Worm (Caenorhabditis elegans) whole organism, L2 larva: ENCODE measurements around the gene T19C9.8.

Source experiments
- F13H6.1 ChIP-seq: sonication (generic microtip); optimal IDR thresholded peaks from 2 replicates; lab custom pipeline; 2016; ENCODE audit warnings: missing genetic modification characterization, missing compliant biosample characterization
- aly-2 ChIP-seq: fragments of 150-350 bp; optimal IDR thresholded peaks from 2 replicates; lab custom pipeline; 2014; ENCODE audit warnings: missing biosample characterization, missing genetic modification characterization
- ama-1 ChIP-seq: fragments of 150-350 bp; optimal IDR thresholded peaks from 2 replicates; lab custom pipeline; 2018; ENCODE audit warnings: inconsistent platforms
- ceh-16 ChIP-seq: fragments of 150-350 bp; optimal IDR thresholded peaks from 2 replicates; lab custom pipeline; 2014; ENCODE audit warnings: missing biosample characterization, missing genetic modification characterization
- ceh-82 ChIP-seq: fragments of 150-350 bp; optimal IDR thresholded peaks from 2 replicates; lab custom pipeline; 2014; ENCODE audit warnings: missing biosample characterization, missing genetic modification characterization
- gmeb-1 ChIP-seq: fragments of 150-350 bp; optimal IDR thresholded peaks from 2 replicates; lab custom pipeline; 2014; ENCODE audit warnings: missing biosample characterization, missing genetic modification characterization
- lin-11 ChIP-seq: fragments of 150-350 bp; sonication (generic microtip); optimal IDR thresholded peaks from 2 replicates; lab custom pipeline; 2014; ENCODE audit warnings: missing biosample characterization, missing genetic modification characterization, inconsistent platforms, mixed read lengths
- mbf-1 ChIP-seq: sonication (generic microtip); optimal IDR thresholded peaks from 2 replicates; lab custom pipeline; 2017; ENCODE audit warnings: missing biosample characterization, missing genetic modification characterization
- mdl-1 ChIP-seq, 2 experiments: fragments of 150-350 bp in 1 of 2; sonication (generic microtip) in 1 of 2; optimal IDR thresholded peaks; 2 replicates each; lab custom pipeline; 2017; ENCODE audit warnings: missing biosample characterization in 2 of 2, missing genetic modification characterization in 2 of 2
- nhr-12 ChIP-seq: fragments of 150-350 bp; optimal IDR thresholded peaks from 2 replicates; lab custom pipeline; 2014; ENCODE audit warnings: missing biosample characterization, missing genetic modification characterization
- nhr-237 ChIP-seq: fragments of 150-350 bp; optimal IDR thresholded peaks from 2 replicates; lab custom pipeline; 2014; ENCODE audit warnings: missing biosample characterization, missing genetic modification characterization
- nhr-6 ChIP-seq: fragments of 150-350 bp; optimal IDR thresholded peaks from 2 replicates; lab custom pipeline; 2014; ENCODE audit warnings: missing biosample characterization, missing genetic modification characterization
- snpc-4 ChIP-seq: fragments of 150-350 bp; optimal IDR thresholded peaks from 2 replicates; lab custom pipeline; 2014; ENCODE audit warnings: missing biosample characterization, missing genetic modification characterization
- zag-1 ChIP-seq: fragments of 150-350 bp; optimal IDR thresholded peaks from 2 replicates; lab custom pipeline; 2014; ENCODE audit warnings: missing biosample characterization, missing genetic modification characterization

ce11 chrV:17255454-17255853 is 16.6 kb downstream of the T19C9.8 start, which contains the start of gene srh-115:
- TF ChIP-seq ceh-16 (tag; lab: Kevin White, UChicago) (no peak), F13H6.1 (tag; lab: Kevin White, UChicago) (no peak), mdl-1 (tag; optimal IDR thresholded peaks at IDR 0.05; lab: Kevin White, UChicago) (no peak), nhr-12 (no peak), ama-1 (no peak), mbf-1 (tag; lab: Kevin White, UChicago) (no peak), lin-11 (tag; lab: Kevin White, UChicago) (no peak), zag-1 (tag; lab: Kevin White, UChicago) (no peak), aly-2 (no peak), nhr-6 (tag; lab: Kevin White, UChicago) (no peak), nhr-237 (tag; lab: Kevin White, UChicago) (no peak), snpc-4 (no peak), ceh-82 (tag; lab: Kevin White, UChicago) (no peak), gmeb-1 (tag; lab: Kevin White, UChicago) (no peak)
